Worm (Caenorhabditis elegans) whole organism, L3 larva: Measurements from ENCODE around the gene srlf-36.

Experiments used
- ceh-16 ChIP-seq: sonication (generic microtip); optimal IDR thresholded peaks from 2 replicates; lab custom pipeline; 2017; ENCODE audit warnings: missing biosample characterization, missing genetic modification characterization
- ceh-28 ChIP-seq: fragments of 150-350 bp; optimal IDR thresholded peaks from 2 replicates; lab custom pipeline; 2014; ENCODE audit warnings: missing biosample characterization, missing genetic modification reagents, missing genetic modification characterization
- fos-1 ChIP-seq: fragments of 150-350 bp; optimal IDR thresholded peaks from 2 replicates; lab custom pipeline; 2014; ENCODE audit warnings: missing biosample characterization, missing genetic modification characterization
- lin-15B ChIP-seq: fragments of 150-350 bp; optimal IDR thresholded peaks from 2 replicates; lab custom pipeline; 2014; ENCODE audit warnings: missing biosample characterization, missing genetic modification characterization
- nhr-12 ChIP-seq: fragments of 150-350 bp; optimal IDR thresholded peaks from 2 replicates; lab custom pipeline; 2014; ENCODE audit warnings: missing biosample characterization, missing genetic modification characterization
- nhr-28 ChIP-seq: fragments of 150-350 bp; optimal IDR thresholded peaks from 2 replicates; lab custom pipeline; 2014; ENCODE audit warnings: missing biosample characterization, missing genetic modification characterization
- skn-1 ChIP-seq: fragments of 150-350 bp; optimal IDR thresholded peaks from 2 replicates; lab custom pipeline; 2014; ENCODE audit warnings: missing biosample characterization, missing genetic modification characterization
- tbx-2 ChIP-seq: sonication (generic microtip); optimal IDR thresholded peaks from 2 replicates; lab custom pipeline; 2016; ENCODE audit warnings: mild to moderate bottlenecking, missing genetic modification characterization, missing compliant biosample characterization

ce11 chrV:568105-568504 is 41.5 kb downstream of the srlf-36 start, which contains the start of gene sri-72:
- TF ChIP-seq tbx-2 (tag; lab: Kevin White, UChicago) (no peak), ceh-16 (tag; lab: Kevin White, UChicago) (no peak), ceh-28 (tag; lab: Kevin White, UChicago) (no peak), nhr-12 (tag; lab: Kevin White, UChicago) (no peak), lin-15B (no peak), fos-1 (no peak), nhr-28 (tag; lab: Kevin White, UChicago) (no peak), skn-1 (tag; lab: Kevin White, UChicago) (no peak)
